Fruit fly (Drosophila melanogaster): ENCODE data around the gene CG42376.

DNA sequence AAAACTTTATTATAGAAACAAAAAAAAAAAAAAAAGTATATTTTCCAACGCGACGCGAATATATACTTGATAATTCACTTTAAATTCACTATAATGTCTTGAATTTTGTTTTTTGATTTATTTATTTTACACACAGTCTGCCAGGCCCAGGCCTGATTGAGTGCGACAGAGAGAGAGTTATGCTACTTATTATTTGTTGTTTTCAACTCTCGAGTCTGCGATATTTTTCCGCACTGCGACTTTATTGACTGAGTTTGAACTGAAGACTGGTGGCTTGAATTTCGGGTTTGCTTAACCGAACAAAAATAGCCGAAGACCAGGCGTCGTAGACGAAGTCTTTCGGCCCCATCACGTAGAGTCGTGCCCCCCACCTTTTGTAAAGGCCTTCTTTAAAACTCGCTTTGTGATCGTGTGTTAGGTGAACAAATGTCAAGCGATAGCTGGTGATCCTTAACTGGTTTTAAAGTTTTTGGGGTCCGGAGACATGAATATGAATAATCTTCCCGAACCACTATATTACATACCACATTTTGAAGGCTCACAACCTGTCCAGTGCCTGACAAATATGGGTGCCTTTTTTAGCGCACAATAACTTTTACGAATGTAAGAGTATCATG, 9.2 kb downstream of the CG42376 start, which contains the start of gene CG13377:
- TF ChIP-seq bcd (GFP tag; optimal IDR thresholded peaks at IDR 0.05) (no peak), nerfin-2 (GFP tag; IDR thresholded peaks at IDR 0.05; ENCODE audit: partially characterized antibody) (no peak), CG4424 (GFP tag; optimal IDR thresholded peaks at IDR 0.05) (no peak), Ptx1 (GFP tag; IDR thresholded peaks at IDR 0.05) (0 out of 2 replicates have a peak, but pooled peaks have one; percentile 36), aop (GFP tag; IDR thresholded peaks at IDR 0.05) (no peak), CG7928 (GFP tag; optimal IDR thresholded peaks at IDR 0.05) (no peak), CG13123 (GFP tag; optimal IDR thresholded peaks at IDR 0.05) (no peak), sc (optimal IDR thresholded peaks at IDR 0.05) (no peak), sc (GFP tag; optimal IDR thresholded peaks at IDR 0.05) (no peak)

Measured in whole organism, embryonic.